Worm (Caenorhabditis elegans) whole organism, early embryonic: ENCODE results near the gene B0547.2.

ENCODE experiments used
- B0310.2 ChIP-seq: sonication (generic microtip); optimal IDR thresholded peaks from 2 replicates; lab custom pipeline; 2016; ENCODE audit warnings: mild to moderate bottlenecking, missing genetic modification characterization, missing compliant biosample characterization
- F13C5.2 ChIP-seq: sonication (generic microtip); optimal IDR thresholded peaks from 2 replicates; lab custom pipeline; 2017; ENCODE audit warnings: mild to moderate bottlenecking, missing genetic modification characterization, inconsistent platforms, missing compliant biosample characterization
- aly-1 ChIP-seq: sonication (generic microtip); optimal IDR thresholded peaks from 2 replicates; lab custom pipeline; 2016; ENCODE audit warnings: missing genetic modification characterization, missing compliant biosample characterization
- ama-1 ChIP-seq: fragments of 150-350 bp; optimal IDR thresholded peaks from 2 replicates; lab custom pipeline; 2014
- ceh-13 ChIP-seq: fragments of 200-800 bp; sonication (Bioruptor generic); optimal IDR thresholded peaks from 2 replicates; lab custom pipeline; 2018; ENCODE audit warnings: mild to moderate bottlenecking, missing genetic modification characterization, missing compliant biosample characterization
- ceh-36 ChIP-seq: sonication (generic microtip); optimal IDR thresholded peaks from 2 replicates; lab custom pipeline; 2016; ENCODE audit warnings: missing genetic modification characterization, inconsistent platforms, missing compliant biosample characterization
- ets-7 ChIP-seq: sonication (generic microtip); optimal IDR thresholded peaks from 2 replicates; lab custom pipeline; 2016; ENCODE audit warnings: missing genotype, missing genetic modification characterization, missing compliant biosample characterization
- flt-1 ChIP-seq: fragments of 200-800 bp; sonication (Bioruptor generic); IDR thresholded peaks from 2 replicates; pipeline ENCODE4 v1.3.6; 2022; ENCODE audit warnings: missing genetic modification characterization, missing compliant biosample characterization
- hmbx-1 ChIP-seq: sonication (generic microtip); optimal IDR thresholded peaks from 2 replicates; lab custom pipeline; 2016; ENCODE audit warnings: mild to moderate bottlenecking, missing genetic modification characterization, missing compliant biosample characterization
- hmg-4 ChIP-seq: fragments of 200-800 bp; sonication (Bioruptor generic); optimal IDR thresholded peaks from 2 replicates; lab custom pipeline; 2018; ENCODE audit warnings: mild to moderate bottlenecking, missing genetic modification characterization, missing compliant biosample characterization
- hnd-1 ChIP-seq: sonication (generic microtip); optimal IDR thresholded peaks from 2 replicates; lab custom pipeline; 2016; ENCODE audit warnings: missing genetic modification characterization, missing compliant biosample characterization
- pes-1 ChIP-seq: fragments of 200-800 bp; sonication (Bioruptor generic); IDR thresholded peaks from 2 replicates; pipeline ENCODE4 v1.3.6; 2022; ENCODE audit warnings: missing genetic modification reagents, missing genetic modification characterization, missing compliant biosample characterization
- scrt-1 ChIP-seq: fragments of 200-800 bp; sonication (Bioruptor generic); IDR thresholded peaks from 2 replicates; pipeline ENCODE4 v1.3.6; 2022; ENCODE audit warnings: missing genetic modification characterization, missing compliant biosample characterization
- sea-1 ChIP-seq: fragments of 200-800 bp; sonication (Bioruptor generic); conservative IDR thresholded peaks from 2 replicates; pipeline ENCODE4 v1.3.6; 2022; ENCODE audit warnings: missing genetic modification characterization, missing compliant biosample characterization
- tbx-11 ChIP-seq: fragments of 200-800 bp; sonication (Bioruptor generic); IDR thresholded peaks from 2 replicates; pipeline ENCODE4 v1.3.6; 2022; ENCODE audit warnings: missing genetic modification characterization, missing compliant biosample characterization
- tbx-37 ChIP-seq: fragments of 200-800 bp; sonication (Bioruptor generic); conservative IDR thresholded peaks from 2 replicates; pipeline ENCODE4 v1.3.6; 2022; ENCODE audit warnings: missing genetic modification reagents, missing genetic modification characterization, missing compliant biosample characterization
- tra-4 ChIP-seq: sonication (generic microtip); optimal IDR thresholded peaks from 2 replicates; lab custom pipeline; 2017; ENCODE audit warnings: missing genetic modification characterization, missing compliant biosample characterization

B0547.2 gene

DNA sequence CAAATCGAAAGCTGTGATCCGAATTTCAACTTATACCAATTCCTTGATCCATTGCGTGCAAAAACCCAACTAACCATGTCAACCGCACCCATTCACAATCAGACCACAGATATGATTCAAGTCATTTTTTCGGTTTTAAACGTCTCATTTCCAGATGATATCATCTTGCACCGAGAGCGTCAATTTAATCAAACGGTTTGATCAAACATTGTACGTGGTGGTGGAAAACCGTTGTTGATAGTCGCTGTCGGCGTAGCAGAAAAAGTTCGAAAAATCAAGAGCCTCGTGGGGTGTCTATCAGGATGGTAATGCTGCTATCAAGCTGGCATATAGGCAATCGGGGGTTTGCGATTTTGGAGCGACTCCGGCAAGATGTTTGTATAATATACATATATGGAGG, 13.1 kb downstream of the B0547.2 start:
- TF ChIP-seq tbx-37 (GFP tag; lab: Robert Waterston, UW) (no peak), sea-1 (GFP tag; lab: Robert Waterston, UW) (no peak)

DNA sequence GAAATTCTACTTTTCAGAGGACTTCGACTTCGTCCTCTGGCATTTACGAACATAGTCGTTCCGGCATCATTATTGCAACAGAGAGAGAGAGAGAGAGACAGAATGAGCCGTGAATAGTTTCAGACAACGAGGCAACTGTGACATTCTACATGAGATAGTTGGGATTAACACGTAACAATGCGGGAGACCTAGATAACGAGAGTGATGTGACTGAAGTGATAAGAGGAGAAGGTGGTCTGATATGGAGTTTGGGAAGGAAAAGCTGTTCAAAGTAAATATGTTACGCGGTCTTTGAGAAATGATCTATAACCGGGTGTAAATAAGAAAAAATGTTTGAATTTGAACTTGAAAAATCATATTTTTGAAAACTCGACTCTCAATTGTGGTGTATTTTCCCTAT, 13.7 kb downstream of the B0547.2 start:
- TF ChIP-seq ets-7 (tag; lab: Kevin White, UChicago) (no peak), ama-1 (lab: Kevin White, UChicago) (no peak), tbx-11 (GFP tag; lab: Robert Waterston, UW) (no peak), scrt-1 (GFP tag; lab: Robert Waterston, UW) (no peak), sea-1 (GFP tag; lab: Robert Waterston, UW) (no peak), hmbx-1 (tag; lab: Kevin White, UChicago) (no peak), tbx-37 (GFP tag; lab: Robert Waterston, UW) (no peak), ceh-36 (tag; lab: Kevin White, UChicago) (no peak), aly-1 (no peak), flt-1 (no peak), F13C5.2 (tag; lab: Kevin White, UChicago) (no peak), B0310.2 (tag; lab: Kevin White, UChicago) (no peak), hmg-4 (GFP tag; lab: Kevin White, UChicago) (no peak), tra-4 (no peak), ceh-13 (GFP tag; lab: Kevin White, UChicago) (no peak), hnd-1 (tag; lab: Kevin White, UChicago) (no peak), pes-1 (GFP tag; lab: Robert Waterston, UW) (no peak)

ce11 chrIV:5660239-5660638, 14.4 kb downstream of the B0547.2 start, which contains the start of gene skn-1:
TSS of gene skn-1 (minus strand) at chrIV:5660384.
- TF ChIP-seq aly-1 (no peak), B0310.2 (tag; lab: Kevin White, UChicago) (no peak), pes-1 (GFP tag; lab: Robert Waterston, UW) (no peak), scrt-1 (GFP tag; lab: Robert Waterston, UW) (no peak), F13C5.2 (tag; lab: Kevin White, UChicago) (no peak), ceh-36 (tag; lab: Kevin White, UChicago) (no peak), hmbx-1 (tag; lab: Kevin White, UChicago) (no peak), tbx-11 (GFP tag; lab: Robert Waterston, UW) (no peak), ets-7 (tag; lab: Kevin White, UChicago) (no peak), tra-4 (no peak), flt-1 (no peak; the same call in 1 of the 2 replicates), tbx-37 (GFP tag; lab: Robert Waterston, UW) (no peak), hmg-4 (GFP tag; lab: Kevin White, UChicago) (no peak), ceh-13 (GFP tag; lab: Kevin White, UChicago) (no peak), ama-1 (lab: Kevin White, UChicago) (no peak), sea-1 (GFP tag; lab: Robert Waterston, UW) (no peak)

DNA sequence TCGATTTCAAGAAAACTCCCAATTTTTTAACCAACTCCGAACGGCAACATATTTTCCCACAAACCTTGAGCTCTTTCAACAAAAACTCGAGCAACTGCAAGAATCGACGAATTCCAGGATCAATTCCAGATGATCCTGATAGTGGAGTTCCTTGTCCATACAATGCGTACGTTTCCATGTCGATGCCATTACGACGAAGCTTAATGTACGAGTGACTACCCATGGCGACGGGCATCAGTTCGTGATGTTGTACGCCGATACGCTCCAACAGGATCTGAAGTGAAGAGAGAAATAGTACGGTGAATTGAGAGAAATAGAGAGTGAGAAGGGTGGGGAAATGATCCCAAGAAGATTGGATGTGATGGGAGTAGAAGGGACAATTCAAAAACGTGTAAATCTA, 16.3 kb downstream of the B0547.2 start:
- no peak for TF ChIP-seq F13C5.2 (tag; lab: Kevin White, UChicago)

DNA sequence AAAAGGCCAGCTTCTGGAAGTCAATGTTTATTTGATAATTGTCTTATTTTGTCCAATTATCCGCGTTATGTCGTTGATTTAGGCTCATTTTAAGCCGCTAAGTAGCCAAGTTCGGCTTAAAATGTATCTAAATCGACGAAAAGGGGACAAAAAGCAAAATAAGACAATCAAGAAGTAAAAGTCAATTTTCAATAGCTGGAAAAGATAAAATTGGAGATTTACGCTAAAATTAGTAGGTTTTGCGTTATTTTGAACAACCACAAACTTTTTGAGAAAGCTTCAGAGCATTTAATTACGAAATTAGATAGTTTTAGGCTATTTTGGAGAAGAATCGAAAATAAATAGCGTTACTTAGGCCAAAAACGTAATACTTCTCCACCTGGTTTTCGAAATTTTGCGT, 17.1 kb downstream of the B0547.2 start:
- TF ChIP-seq ceh-36 (tag; lab: Kevin White, UChicago) (no peak), tbx-37 (GFP tag; lab: Robert Waterston, UW) (no peak), tbx-11 (GFP tag; lab: Robert Waterston, UW) (no peak), scrt-1 (GFP tag; lab: Robert Waterston, UW) (no peak)

- TF ChIP-seq flt-1 (no peak), tbx-11 (GFP tag; lab: Robert Waterston, UW) (no peak), scrt-1 (GFP tag; lab: Robert Waterston, UW) (no peak), ceh-13 (GFP tag; lab: Kevin White, UChicago) (no peak), hmbx-1 (tag; lab: Kevin White, UChicago) (no peak), aly-1 (no peak), sea-1 (GFP tag; lab: Robert Waterston, UW) (no peak), hmg-4 (GFP tag; lab: Kevin White, UChicago) (no peak), pes-1 (GFP tag; lab: Robert Waterston, UW) (no peak), F13C5.2 (tag; lab: Kevin White, UChicago) (no peak), ets-7 (tag; lab: Kevin White, UChicago) (no peak), hnd-1 (tag; lab: Kevin White, UChicago) (no peak), ama-1 (lab: Kevin White, UChicago) (no peak), ceh-36 (tag; lab: Kevin White, UChicago) (no peak), B0310.2 (tag; lab: Kevin White, UChicago) (no peak)
These were observed 18.7 kb downstream of the B0547.2 start, which contains the start of gene bec-1 for ce11 chrIV:5664375-5665004. TSS of gene bec-1 (minus strand) at chrIV:5664425.

DNA sequence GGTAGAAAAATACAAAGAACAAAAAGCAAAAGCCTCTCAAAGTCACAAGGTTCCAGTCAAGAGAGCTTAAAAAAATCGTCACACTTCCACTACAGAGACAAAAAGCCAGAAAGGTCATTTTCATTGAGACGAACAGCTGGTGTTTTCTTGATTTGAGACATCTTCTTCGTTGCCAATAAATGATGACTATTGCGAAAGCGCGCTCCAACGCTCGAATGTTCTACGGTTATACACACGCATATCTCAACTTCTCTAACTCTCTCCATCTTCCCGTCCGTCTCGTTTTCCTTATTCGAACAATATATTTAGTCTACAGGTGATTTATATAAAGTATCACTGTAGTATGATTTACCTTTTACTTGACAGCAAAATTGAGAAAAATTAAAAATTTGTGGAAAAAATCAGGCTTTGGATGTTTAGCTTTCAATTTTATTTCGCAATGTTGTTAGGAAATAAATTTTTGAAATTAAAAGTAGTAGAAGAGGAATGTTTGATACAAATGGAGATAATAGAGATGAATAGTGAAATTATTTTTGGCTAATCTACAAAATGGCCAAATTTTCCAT, 19.6 kb downstream of the B0547.2 start:
- TF ChIP-seq ceh-13 (GFP tag; lab: Kevin White, UChicago) (no peak), F13C5.2 (tag; lab: Kevin White, UChicago) (no peak), B0310.2 (tag; lab: Kevin White, UChicago) (no peak), ets-7 (tag; lab: Kevin White, UChicago) (no peak), ama-1 (lab: Kevin White, UChicago) (no peak)
